Worm (Caenorhabditis elegans): ENCODE data around the gene W03A5.1.

Gene W03A5.1

DNA sequence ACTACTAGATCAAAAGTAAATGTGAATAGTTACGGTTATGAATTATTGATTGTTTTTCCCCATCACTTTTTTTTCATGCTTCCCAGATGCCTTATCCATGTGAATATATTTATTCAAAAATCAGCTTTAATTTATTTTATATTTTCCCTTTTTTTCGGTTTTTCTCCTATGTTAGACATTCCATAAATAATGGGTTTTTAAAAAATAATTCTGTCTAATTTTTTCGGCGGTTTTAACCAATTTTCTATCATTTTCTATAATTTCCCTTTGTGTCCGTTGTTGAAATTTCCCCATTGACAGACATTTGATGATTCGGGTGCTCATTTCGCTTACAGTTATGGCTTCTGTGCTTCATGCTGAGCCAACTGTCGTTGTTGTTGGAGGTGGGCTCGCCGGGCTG is 53.4 kb downstream of the W03A5.1 start, which contains the start of gene F48E8.3:
TSS of gene F48E8.3 (plus strand) at position 301 of the 400 bp plus-strand sequence.
- TF ChIP-seq mep-1 (tag; optimal IDR thresholded peaks at IDR 0.05) (no peak), sptf-1 (tag; optimal IDR thresholded peaks at IDR 0.05) (no peak), snpc-4 (tag; optimal IDR thresholded peaks at IDR 0.05) (no peak)

Measured in whole organism, mixed stage, embryonic.